Fruit fly (Drosophila melanogaster) whole organism, embryonic: ENCODE data around the gene Irc.

Source experiments
- Atf6 ChIP-seq: fragments of 200-800 bp; sonication (Bioruptor generic); IDR thresholded peaks from 2 replicates; pipeline ENCODE4 v1.3.6; 2022; ENCODE audit warnings: missing biosample characterization, missing genetic modification characterization
- CG10462 ChIP-seq: fragments of 200-800 bp; sonication (Bioruptor generic); optimal IDR thresholded peaks from 2 replicates; lab custom pipeline; 2016; ENCODE audit warnings: missing biosample characterization, missing genetic modification characterization
- CG10959 ChIP-seq: fragments of 200-800 bp; sonication (Bioruptor generic); IDR thresholded peaks from 2 replicates; pipeline ENCODE4 v1.3.6; 2022; ENCODE audit warnings: missing biosample characterization, missing genetic modification characterization
- CG11085 ChIP-seq: fragments of 200-800 bp; sonication (Bioruptor generic); IDR thresholded peaks from 2 replicates; pipeline ENCODE4 v1.3.6; 2022; ENCODE audit warnings: missing biosample characterization, missing genetic modification characterization
- CG11560 ChIP-seq: fragments of 200-800 bp; sonication (Bioruptor generic); IDR thresholded peaks from 3 replicates; pipeline ENCODE4 v1.3.6; 2022; ENCODE audit warnings: missing biosample characterization, missing genetic modification characterization
- CG11695 ChIP-seq: fragments of 200-800 bp; sonication (Bioruptor generic); IDR thresholded peaks from 3 replicates; pipeline ENCODE4 v1.3.6; 2022; ENCODE audit warnings: missing biosample characterization, missing genetic modification characterization
- CG1233 ChIP-seq: fragments of 200-800 bp; sonication (Bioruptor generic); optimal IDR thresholded peaks from 4 replicates; lab custom pipeline; 2018; ENCODE audit warnings: missing biosample characterization, mild to moderate bottlenecking, missing genetic modification characterization
- CG31224 ChIP-seq: fragments of 200-800 bp; sonication (Bioruptor generic); IDR thresholded peaks from 2 replicates; pipeline ENCODE4 v1.3.6; 2022; ENCODE audit warnings: missing biosample characterization, missing genetic modification characterization
- CG31388 ChIP-seq: fragments of 200-800 bp; sonication (Bioruptor generic); optimal IDR thresholded peaks from 2 replicates; lab custom pipeline; 2016; ENCODE audit warnings: missing biosample characterization, missing genetic modification characterization
- CG3838 ChIP-seq: fragments of 200-800 bp; sonication (Bioruptor generic); optimal IDR thresholded peaks from 3 replicates; lab custom pipeline; 2016; ENCODE audit warnings: missing biosample characterization, missing genetic modification characterization
- CG4328 ChIP-seq: fragments of 200-800 bp; sonication (Bioruptor generic); optimal IDR thresholded peaks from 3 replicates; lab custom pipeline; 2017; ENCODE audit warnings: missing biosample characterization, missing genetic modification reagents, missing genetic modification characterization
- CG4707 ChIP-seq: fragments of 200-800 bp; sonication (Bioruptor generic); optimal IDR thresholded peaks from 2 replicates; lab custom pipeline; 2018; ENCODE audit warnings: missing biosample characterization, mild to moderate bottlenecking, missing genetic modification characterization, moderate library complexity
- CG7786 ChIP-seq: fragments of 200-800 bp; sonication (Bioruptor generic); optimal IDR thresholded peaks from 2 replicates; lab custom pipeline; 2016; ENCODE audit warnings: missing biosample characterization, missing genetic modification characterization
- CG9797 ChIP-seq: fragments of 200-800 bp; sonication (Bioruptor generic); optimal IDR thresholded peaks from 3 replicates; lab custom pipeline; 2018; ENCODE audit warnings: missing biosample characterization, mild to moderate bottlenecking, missing genetic modification characterization
- CG9876 ChIP-seq: fragments of 200-800 bp; sonication (Bioruptor generic); optimal IDR thresholded peaks from 2 replicates; lab custom pipeline; 2016; ENCODE audit warnings: missing biosample characterization, missing genetic modification characterization
- Dek ChIP-seq: fragments of 200-800 bp; sonication (Bioruptor generic); optimal IDR thresholded peaks from 3 replicates; lab custom pipeline; 2019; ENCODE audit warnings: missing biosample characterization, mild to moderate bottlenecking, missing genetic modification characterization, moderate library complexity
- Dip3 ChIP-seq: fragments of 200-800 bp; sonication (Bioruptor generic); optimal IDR thresholded peaks from 3 replicates; lab custom pipeline; 2016; ENCODE audit warnings: missing biosample characterization, missing genetic modification characterization
- E2f1 ChIP-seq: fragments of 200-800 bp; sonication (Bioruptor generic); IDR thresholded peaks from 2 replicates; pipeline ENCODE4 v1.3.6; 2022; ENCODE audit warnings: missing biosample characterization, missing genetic modification characterization
- E2f2 ChIP-seq: fragments of 200-800 bp; sonication (Bioruptor generic); IDR thresholded peaks from 2 replicates; pipeline ENCODE4 v1.3.6; 2022; ENCODE audit warnings: missing biosample characterization, missing genetic modification characterization
- Ets65A ChIP-seq: fragments of 200-800 bp; sonication (Bioruptor generic); peaks from one replicate; lab custom pipeline; 2016; ENCODE audit warnings: missing biosample characterization, missing genetic modification characterization
- GATAe ChIP-seq: fragments of 200-800 bp; sonication (Bioruptor generic); conservative IDR thresholded peaks from 2 replicates; pipeline ENCODE4 v1.3.6; 2022; ENCODE audit warnings: missing biosample characterization, missing genetic modification characterization
- HmgZ ChIP-seq: fragments of 200-800 bp; sonication (Bioruptor generic); optimal IDR thresholded peaks from 2 replicates; lab custom pipeline; 2018; ENCODE audit warnings: missing biosample characterization, mild to moderate bottlenecking, missing genetic modification characterization
- Meics ChIP-seq: fragments of 200-800 bp; sonication (Bioruptor generic); optimal IDR thresholded peaks from 2 replicates; lab custom pipeline; 2017; ENCODE audit warnings: missing biosample characterization, mild to moderate bottlenecking, missing genetic modification characterization
- Mrtf ChIP-seq: fragments of 200-800 bp; sonication (Bioruptor generic); IDR thresholded peaks from 3 replicates; pipeline ENCODE4 v1.3.6; 2022; ENCODE audit warnings: missing biosample characterization, missing genetic modification characterization
- Myb ChIP-seq: fragments of 200-800 bp; sonication (Bioruptor generic); optimal IDR thresholded peaks from 2 replicates; lab custom pipeline; 2016; ENCODE audit warnings: missing biosample characterization, missing genetic modification characterization
- NFAT ChIP-seq: fragments of 200-800 bp; sonication (Bioruptor generic); IDR thresholded peaks from 2 replicates; pipeline ENCODE4 v1.3.6; 2022; ENCODE audit warnings: missing biosample characterization, missing genetic modification characterization
- Nf-YA ChIP-seq: fragments of 200-800 bp; sonication (Bioruptor generic); IDR thresholded peaks from 2 replicates; pipeline ENCODE4 v1.3.6; 2022; ENCODE audit warnings: missing biosample characterization, missing genetic modification characterization
- Six4 ChIP-seq: fragments of 200-800 bp; sonication (Bioruptor generic); optimal IDR thresholded peaks from 2 replicates; lab custom pipeline; 2016; ENCODE audit warnings: missing biosample characterization, missing genetic modification characterization
- Trl ChIP-seq, 3 experiments: fragments of >200 bp in 2 of 3; fragments of 200-800 bp in 1 of 3; sonication (Bioruptor generic) in 1 of 3; optimal IDR thresholded peaks; 2 replicates in 1 of 3; 3 replicates in 2 of 3; lab custom pipeline; 2016 to 2017; ENCODE audit warnings: missing biosample characterization in 1 of 3, missing genetic modification characterization in 1 of 3
- ash1 ChIP-seq: fragments of 200-800 bp; sonication (Bioruptor generic); optimal IDR thresholded peaks from 2 replicates; lab custom pipeline; 2018; ENCODE audit warnings: missing biosample characterization, mild to moderate bottlenecking, missing genetic modification characterization
- ato ChIP-seq: fragments of 200-800 bp; sonication (Bioruptor generic); IDR thresholded peaks from 2 replicates; pipeline ENCODE4 v1.3.6; 2022; ENCODE audit warnings: missing biosample characterization, missing genetic modification characterization; ENCODE audit not compliant: partially characterized antibody
- btn ChIP-seq: fragments of 200-800 bp; sonication (Bioruptor generic); optimal IDR thresholded peaks from 2 replicates; lab custom pipeline; 2016; ENCODE audit warnings: missing biosample characterization, missing genetic modification characterization
- dati ChIP-seq: fragments of 200-800 bp; sonication (Bioruptor generic); IDR thresholded peaks from 2 replicates; pipeline ENCODE4 v1.3.6; 2022; ENCODE audit warnings: missing biosample characterization, missing genetic modification characterization
- h ChIP-seq: fragments of >200 bp; optimal IDR thresholded peaks from 2 replicates; lab custom pipeline; 2017
- ind ChIP-seq: fragments of 200-800 bp; sonication (Bioruptor generic); optimal IDR thresholded peaks from 3 replicates; lab custom pipeline; 2016; ENCODE audit warnings: missing biosample characterization, missing genetic modification characterization
- kah ChIP-seq: fragments of 200-800 bp; sonication (Bioruptor generic); optimal IDR thresholded peaks from 2 replicates; lab custom pipeline; 2018; ENCODE audit warnings: missing biosample characterization, mild to moderate bottlenecking, missing genetic modification characterization
- lmd ChIP-seq: fragments of 200-800 bp; sonication (Bioruptor generic); IDR thresholded peaks from 2 replicates; pipeline ENCODE4 v1.3.6; 2022; ENCODE audit warnings: missing biosample characterization, missing genetic modification characterization
- mld ChIP-seq: fragments of 200-800 bp; sonication (Bioruptor generic); IDR thresholded peaks from 3 replicates; pipeline ENCODE4 v1.3.6; 2022; ENCODE audit warnings: missing biosample characterization, missing genetic modification characterization; ENCODE audit not compliant: partially characterized antibody
- nerfin-2 ChIP-seq: fragments of 200-800 bp; sonication (Bioruptor generic); IDR thresholded peaks from 2 replicates; pipeline ENCODE4 v1.3.6; 2022; ENCODE audit warnings: missing biosample characterization, missing genetic modification characterization; ENCODE audit not compliant: partially characterized antibody
- otp ChIP-seq: fragments of 200-800 bp; sonication (Bioruptor generic); IDR thresholded peaks from 3 replicates; pipeline ENCODE4, ENCODE4 v1.3.6; 2022; ENCODE audit warnings: missing biosample characterization, missing genetic modification characterization
- pb ChIP-seq: fragments of 200-800 bp; sonication (Bioruptor generic); optimal IDR thresholded peaks from 3 replicates; lab custom pipeline; 2016; ENCODE audit warnings: missing biosample characterization, missing genetic modification characterization
- peb ChIP-seq: fragments of 200-800 bp; sonication (Bioruptor generic); IDR thresholded peaks from 2 replicates; pipeline ENCODE4 v1.3.6; 2022; ENCODE audit warnings: missing biosample characterization, missing genetic modification characterization
- pum ChIP-seq: fragments of 200-800 bp; sonication (Bioruptor generic); optimal IDR thresholded peaks from 2 replicates; lab custom pipeline; 2016; ENCODE audit warnings: missing biosample characterization, missing genetic modification characterization
- seq ChIP-seq: fragments of 200-800 bp; sonication (Bioruptor generic); IDR thresholded peaks from 2 replicates; pipeline ENCODE4 v1.3.6; 2022; ENCODE audit warnings: missing biosample characterization, missing genetic modification characterization
- sna ChIP-seq: fragments of 200-800 bp; sonication (Bioruptor generic); IDR thresholded peaks from 2 replicates; pipeline ENCODE4 v1.3.6; 2022; ENCODE audit warnings: missing biosample characterization, missing genetic modification characterization; ENCODE audit not compliant: partially characterized antibody
- sob ChIP-seq: fragments of 200-800 bp; sonication (Bioruptor generic); IDR thresholded peaks from 2 replicates; pipeline ENCODE4 v1.3.6; 2022; ENCODE audit warnings: missing biosample characterization, missing genetic modification characterization
- toy ChIP-seq: fragments of 200-800 bp; sonication (Bioruptor generic); IDR thresholded peaks from 2 replicates; pipeline ENCODE4 v1.3.6; 2022; ENCODE audit warnings: missing biosample characterization, missing genetic modification characterization
- tx ChIP-seq: fragments of 200-800 bp; sonication (Bioruptor generic); optimal IDR thresholded peaks from 2 replicates; lab custom pipeline; 2016; ENCODE audit warnings: missing biosample characterization, missing genetic modification characterization
- unc-4 ChIP-seq: fragments of 200-800 bp; sonication (Bioruptor generic); IDR thresholded peaks from 2 replicates; pipeline ENCODE4 v1.3.6; 2022; ENCODE audit warnings: missing biosample characterization, missing genetic modification characterization; ENCODE audit not compliant: partially characterized antibody
- usp ChIP-seq: fragments of >200 bp; optimal IDR thresholded peaks from 2 replicates; lab custom pipeline; 2017; ENCODE audit warnings: missing biosample characterization, missing genetic modification characterization
- vvl ChIP-seq: fragments of 200-800 bp; sonication (Bioruptor generic); IDR thresholded peaks from 2 replicates; pipeline ENCODE4 v1.3.6; 2022; ENCODE audit warnings: missing biosample characterization, missing genetic modification characterization
- wdn ChIP-seq: fragments of 200-800 bp; sonication (Bioruptor generic); IDR thresholded peaks from 2 replicates; pipeline ENCODE4 v1.3.6; 2022; ENCODE audit warnings: missing biosample characterization, missing genetic modification characterization
- yki ChIP-seq: fragments of >200 bp; optimal IDR thresholded peaks from 3 replicates; lab custom pipeline; 2018

Gene Irc

DNA sequence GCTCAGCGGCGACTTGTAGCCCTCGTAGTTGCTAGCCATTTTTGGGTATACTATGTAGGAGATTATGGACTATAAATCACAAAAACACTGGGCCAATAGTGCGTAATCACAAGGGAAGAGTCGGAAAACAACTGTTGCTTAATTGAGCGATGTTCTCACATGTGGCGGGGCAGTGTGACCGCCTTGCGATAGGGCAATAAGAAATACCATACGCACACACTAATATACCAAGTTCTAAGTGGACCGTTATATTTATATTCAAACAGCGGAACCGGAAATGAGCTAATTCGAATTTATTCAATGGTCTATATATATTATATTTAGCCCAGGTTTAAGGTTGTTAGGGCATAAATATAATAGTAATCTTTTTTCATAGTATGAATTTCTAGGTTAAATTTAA, 18.3 kb downstream of the Irc start, which contains the start of gene Adsl (continued):
- TF ChIP-seq Mrtf (GFP tag; lab: Robert Waterston, UW) (no peak), CG11560 (tag; lab: Robert Waterston, UW) (no peak), vvl (GFP tag; lab: Robert Waterston, UW) (peak; percentile 84), tx (no peak), dati (GFP tag; lab: Robert Waterston, UW) (no peak), CG10462 (GFP tag; lab: Kevin White, UChicago) (peak; percentile 73), CG3838 (no peak), yki (lab: Kevin White, UChicago) (no peak), unc-4 (GFP tag; lab: Robert Waterston, UW) (0 out of 2 replicates have a peak, but pooled peaks have one; percentile 29), Trl (optimal IDR thresholded peaks at IDR 0.05; lab: Kevin White, UChicago) (no peak), Trl (GFP tag; optimal IDR thresholded peaks at IDR 0.05; lab: Kevin White, UChicago) (no peak), seq (GFP tag; lab: Robert Waterston, UW) (no peak; the same call in 1 of the 2 replicates), Six4 (peak; percentile 49), Dek (no peak), Ets65A (GFP tag; lab: Kevin White, UChicago) (no peak), CG1233 (peak; percentile 72), Myb (peak; percentile 91), E2f1 (GFP tag; lab: Robert Waterston, UW) (peak; percentile 21; the same call in 1 of the 2 replicates), sna (no peak), CG7786 (GFP tag; lab: Kevin White, UChicago) (no peak), ato (GFP tag; lab: Robert Waterston, UW) (peak; percentile 26; the same call in 1 of the 2 replicates), pb (GFP tag; lab: Kevin White, UChicago) (peak; percentile 11), peb (GFP tag; lab: Robert Waterston, UW) (no peak), Atf6 (GFP tag; lab: Robert Waterston, UW) (no peak), CG9797 (GFP tag; lab: Kevin White, UChicago) (peak; percentile 86), GATAe (GFP tag; lab: Robert Waterston, UW) (no peak), wdn (GFP tag; lab: Robert Waterston, UW) (no peak), CG10959 (no peak), btn (GFP tag; lab: Kevin White, UChicago) (no peak), Nf-YA (GFP tag; lab: Robert Waterston, UW) (peak; percentile 49; the same call in 1 of the 2 replicates), Meics (GFP tag; lab: Kevin White, UChicago) (peak; percentile 83), CG4328 (GFP tag; lab: Kevin White, UChicago) (peak; percentile 50), HmgZ (tag; lab: Kevin White, UChicago) (peak; percentile 37), mld (GFP tag; lab: Robert Waterston, UW) (no peak), toy (GFP tag; lab: Robert Waterston, UW) (0 out of 2 replicates have a peak, but pooled peaks have one; percentile 16), CG11695 (GFP tag; lab: Robert Waterston, UW) (no peak), ash1 (GFP tag; lab: Kevin White, UChicago) (peak; percentile 5), CG9876 (GFP tag; lab: Kevin White, UChicago) (no peak), kah (peak; percentile 82), sob (peak; percentile 60; the same call in 1 of the 2 replicates), h (lab: Kevin White, UChicago) (no peak), CG31388 (GFP tag; lab: Kevin White, UChicago) (no peak), CG11085 (GFP tag; lab: Robert Waterston, UW) (no peak), CG31224 (GFP tag; lab: Robert Waterston, UW) (no peak), ind (no peak), E2f2 (GFP tag; lab: Robert Waterston, UW) (peak; percentile 68), otp (peak; percentile 68; the same call in 2 of the 3 replicates), NFAT (GFP tag; lab: Robert Waterston, UW) (peak; percentile 8; the same call in 1 of the 2 replicates), CG4707 (peak; percentile 75), pum (GFP tag; lab: Kevin White, UChicago) (no peak), usp (GFP tag; lab: Kevin White, UChicago) (no peak), Dip3 (GFP tag; lab: Kevin White, UChicago) (no peak), nerfin-2 (GFP tag; lab: Robert Waterston, UW) (no peak), lmd (GFP tag; lab: Robert Waterston, UW) (no peak)
